Worm (Caenorhabditis elegans) whole organism, L4 larva: ENCODE measurements around the gene rnf-121.

Experiments used
- D1046.2 ChIP-seq: fragments of 200-800 bp; sonication (Bioruptor generic); IDR thresholded peaks from 2 replicates; pipeline ENCODE4 v1.3.6; 2022; ENCODE audit warnings: missing genetic modification characterization, missing compliant biosample characterization
- F10B5.3 ChIP-seq: sonication (generic microtip); optimal IDR thresholded peaks from 2 replicates; lab custom pipeline; 2016; ENCODE audit warnings: mild to moderate bottlenecking, missing genetic modification characterization, missing compliant biosample characterization
- F26F4.8 ChIP-seq: fragments of 200-800 bp; sonication (Bioruptor generic); conservative IDR thresholded peaks from 2 replicates; pipeline ENCODE4 v1.3.6; 2022; ENCODE audit warnings: missing genetic modification characterization, missing compliant biosample characterization
- Y75B8A.6 ChIP-seq: fragments of 200-800 bp; sonication (Bioruptor generic); IDR thresholded peaks from 2 replicates; pipeline ENCODE4 v1.3.6; 2022; ENCODE audit warnings: missing genetic modification reagents, missing genetic modification characterization, missing compliant biosample characterization
- ZK337.2 ChIP-seq: fragments of 200-800 bp; sonication (Bioruptor generic); IDR thresholded peaks from 2 replicates; pipeline ENCODE4 v1.3.6; 2022; ENCODE audit warnings: missing genetic modification reagents, missing genetic modification characterization, missing compliant biosample characterization
- ZK546.5 ChIP-seq, 2 experiments: sonication (generic microtip); optimal IDR thresholded peaks; 2 replicates each; lab custom pipeline; 2017; ENCODE audit warnings: missing biosample characterization in 2 of 2, missing genetic modification characterization in 2 of 2
- aha-1 ChIP-seq: fragments of 150-350 bp; peaks from one replicate; lab custom pipeline; 2014; ENCODE audit warnings: missing biosample characterization, missing genetic modification characterization
- arid-1 ChIP-seq: fragments of 200-800 bp; sonication (Bioruptor generic); conservative IDR thresholded peaks from 2 replicates; pipeline ENCODE4 v1.3.6; 2022; ENCODE audit warnings: missing genetic modification reagents, missing genetic modification characterization, missing compliant biosample characterization
- ceh-28 ChIP-seq: fragments of 150-350 bp; optimal IDR thresholded peaks from 2 replicates; lab custom pipeline; 2014; ENCODE audit warnings: missing biosample characterization, missing genetic modification reagents, missing genetic modification characterization
- ceh-32 ChIP-seq: sonication (generic microtip); optimal IDR thresholded peaks from 2 replicates; lab custom pipeline; 2016; ENCODE audit warnings: mild to moderate bottlenecking, missing genetic modification characterization, missing compliant biosample characterization; ENCODE audit not compliant: poor library complexity
- ceh-44 ChIP-seq: fragments of 200-800 bp; sonication (Bioruptor generic); IDR thresholded peaks from 2 replicates; pipeline ENCODE4 v1.3.6; 2022; ENCODE audit warnings: missing genetic modification reagents, missing genetic modification characterization, missing compliant biosample characterization
- ceh-82 ChIP-seq: sonication (generic microtip); optimal IDR thresholded peaks from 2 replicates; lab custom pipeline; 2017; ENCODE audit warnings: missing biosample characterization, missing genetic modification characterization
- ces-1 ChIP-seq: fragments of 150-350 bp; sonication (generic microtip); optimal IDR thresholded peaks from 4 replicates; lab custom pipeline; 2014; ENCODE audit warnings: missing biosample characterization, missing genetic modification reagents, missing genetic modification characterization
- cey-2 ChIP-seq: sonication (generic microtip); optimal IDR thresholded peaks from 3 replicates; lab custom pipeline; 2017; ENCODE audit warnings: missing genetic modification characterization, mild to moderate bottlenecking, missing compliant biosample characterization, antibody characterized with exemption, borderline replicate concordance; ENCODE audit not compliant: insufficient read depth
- daf-12 ChIP-seq: fragments of 150-350 bp; optimal IDR thresholded peaks from 2 replicates; lab custom pipeline; 2014; ENCODE audit warnings: missing biosample characterization, missing genetic modification reagents, missing genetic modification characterization
- daf-16 ChIP-seq, 3 experiments: sonication (generic microtip); optimal IDR thresholded peaks; 2 replicates each; lab custom pipeline; 2016 to 2017; ENCODE audit warnings: missing genetic modification characterization in 3 of 3, missing genetic modification reagents in 3 of 3, mild to moderate bottlenecking in 2 of 3, missing compliant biosample characterization in 2 of 3, missing biosample characterization in 1 of 3, moderate library complexity in 1 of 3
- daf-19 ChIP-seq: fragments of 200-800 bp; sonication (Bioruptor generic); conservative IDR thresholded peaks from 2 replicates; pipeline ENCODE4 v1.3.6; 2022; ENCODE audit warnings: missing genetic modification characterization, missing compliant biosample characterization
- daf-8 ChIP-seq: fragments of 200-800 bp; sonication (Bioruptor generic); IDR thresholded peaks from 2 replicates; pipeline ENCODE4 v1.3.6; 2022; ENCODE audit warnings: missing genetic modification characterization, missing compliant biosample characterization
- dve-1 ChIP-seq: sonication (generic microtip); optimal IDR thresholded peaks from 2 replicates; lab custom pipeline; 2017; ENCODE audit warnings: antibody characterized with exemption, mild to moderate bottlenecking, missing genetic modification characterization, missing compliant biosample characterization; ENCODE audit not compliant: insufficient read depth
- egl-27 ChIP-seq: sonication (generic microtip); optimal IDR thresholded peaks from 3 replicates; lab custom pipeline; 2017; ENCODE audit warnings: missing biosample characterization, missing genetic modification reagents, missing genetic modification characterization
- egl-43 ChIP-seq: fragments of 200-800 bp; sonication (Bioruptor generic); IDR thresholded peaks from 2 replicates; pipeline ENCODE4 v1.3.6; 2022; ENCODE audit warnings: missing genetic modification reagents, missing genetic modification characterization, missing compliant biosample characterization
- fkh-10 ChIP-seq: fragments of 150-350 bp; optimal IDR thresholded peaks from 2 replicates; lab custom pipeline; 2014; ENCODE audit warnings: missing biosample characterization, missing genetic modification reagents, missing genetic modification characterization
- hif-1 ChIP-seq, 2 experiments: sonication (generic microtip); optimal IDR thresholded peaks; 2 replicates each; lab custom pipeline; 2016 to 2017; ENCODE audit warnings: missing compliant biosample characterization in 2 of 2, missing genetic modification characterization in 2 of 2, missing genetic modification reagents in 2 of 2, missing genotype in 2 of 2, mild to moderate bottlenecking in 1 of 2
- hlh-11 ChIP-seq: fragments of 200-800 bp; sonication (Bioruptor generic); optimal IDR thresholded peaks from 2 replicates; lab custom pipeline; 2018; ENCODE audit warnings: mild to moderate bottlenecking, missing genetic modification characterization, missing compliant biosample characterization
- hmg-1.1 ChIP-seq: fragments of 200-800 bp; sonication (Bioruptor generic); IDR thresholded peaks from 2 replicates; pipeline ENCODE4 v1.3.6; 2022; ENCODE audit warnings: missing genetic modification reagents, missing genetic modification characterization, missing compliant biosample characterization
- jun-1 ChIP-seq: fragments of 150-350 bp; optimal IDR thresholded peaks from 2 replicates; lab custom pipeline; 2014; ENCODE audit warnings: missing biosample characterization, missing genetic modification reagents, missing genetic modification characterization
- lin-13 ChIP-seq: fragments of 150-350 bp; optimal IDR thresholded peaks from 2 replicates; lab custom pipeline; 2014; ENCODE audit warnings: missing biosample characterization, missing genetic modification reagents, missing genetic modification characterization
- lin-15B ChIP-seq: fragments of 150-350 bp; sonication (generic microtip); optimal IDR thresholded peaks from 3 replicates; lab custom pipeline; 2014; ENCODE audit warnings: missing biosample characterization, missing genetic modification characterization
- lin-29 ChIP-seq: fragments of 200-800 bp; sonication (Bioruptor generic); IDR thresholded peaks from 2 replicates; pipeline ENCODE4 v1.3.6; 2022; ENCODE audit warnings: missing genetic modification reagents, missing genetic modification characterization, missing compliant biosample characterization
- lin-39 ChIP-seq: fragments of 150-350 bp; optimal IDR thresholded peaks from 2 replicates; lab custom pipeline; 2014; ENCODE audit warnings: missing biosample characterization, missing genetic modification reagents, missing genetic modification characterization
- lsy-2 ChIP-seq, 2 experiments: fragments of 150-350 bp in 1 of 2; sonication (generic microtip) in 1 of 2; optimal IDR thresholded peaks; 2 replicates each; lab custom pipeline; 2014 to 2017; ENCODE audit warnings: missing biosample characterization in 2 of 2, missing genetic modification characterization in 2 of 2
- madf-9 ChIP-seq: fragments of 200-800 bp; sonication (Bioruptor generic); conservative IDR thresholded peaks from 2 replicates; pipeline ENCODE4 v1.3.6; 2022; ENCODE audit warnings: missing genetic modification reagents, missing genetic modification characterization, missing compliant biosample characterization
- mxl-2 ChIP-seq: fragments of 200-800 bp; sonication (Bioruptor generic); conservative IDR thresholded peaks from 2 replicates; pipeline ENCODE4 v1.3.6; 2022; ENCODE audit warnings: missing genetic modification reagents, missing genetic modification characterization, missing compliant biosample characterization
- nhr-111 ChIP-seq: fragments of 200-800 bp; sonication (Bioruptor generic); optimal IDR thresholded peaks from 2 replicates; lab custom pipeline; 2018; ENCODE audit warnings: mild to moderate bottlenecking, missing genetic modification characterization, missing compliant biosample characterization
- nhr-25 ChIP-seq: sonication (generic microtip); optimal IDR thresholded peaks from 2 replicates; lab custom pipeline; 2017; ENCODE audit warnings: missing genetic modification characterization, mild to moderate bottlenecking, missing compliant biosample characterization, antibody characterized with exemption, moderate library complexity, borderline replicate concordance; ENCODE audit not compliant: insufficient read depth
- nhr-28 ChIP-seq: fragments of 150-350 bp; optimal IDR thresholded peaks from 2 replicates; lab custom pipeline; 2014; ENCODE audit warnings: missing biosample characterization, missing genetic modification characterization
- nhr-41 ChIP-seq: fragments of 200-800 bp; sonication (Bioruptor generic); IDR thresholded peaks from 2 replicates; pipeline ENCODE4 v1.3.6; 2022; ENCODE audit warnings: missing genetic modification reagents, missing genetic modification characterization, missing compliant biosample characterization
- nhr-48 ChIP-seq: sonication (generic microtip); optimal IDR thresholded peaks from 2 replicates; lab custom pipeline; 2016; ENCODE audit warnings: mild to moderate bottlenecking, missing genetic modification characterization, missing compliant biosample characterization
- pha-4 ChIP-seq, 2 experiments: fragments of 150-350 bp in 1 of 2; fragments of 200-800 bp in 1 of 2; sonication (Bioruptor generic) in 1 of 2; IDR thresholded peaks in 1 of 2; optimal IDR thresholded peaks in 1 of 2; 2 replicates each; pipeline versions ENCODE4 v1.3.6 to Lab custom; 2014 to 2022; ENCODE audit warnings: missing genetic modification characterization in 2 of 2, missing genetic modification reagents in 2 of 2, missing biosample characterization in 1 of 2, missing compliant biosample characterization in 1 of 2
- php-3 ChIP-seq: fragments of 200-800 bp; sonication (Bioruptor generic); IDR thresholded peaks from 2 replicates; pipeline ENCODE4 v1.3.6; 2022; ENCODE audit warnings: missing genetic modification reagents, missing genetic modification characterization, missing compliant biosample characterization
- pqm-1 ChIP-seq: sonication (generic microtip); optimal IDR thresholded peaks from 2 replicates; lab custom pipeline; 2017; ENCODE audit warnings: missing biosample characterization, missing genetic modification characterization
- sdz-12 ChIP-seq: fragments of 200-800 bp; sonication (Bioruptor generic); optimal IDR thresholded peaks from 2 replicates; lab custom pipeline; 2018; ENCODE audit warnings: mild to moderate bottlenecking, missing genetic modification characterization, missing compliant biosample characterization
- snpc-4 ChIP-seq: fragments of 150-350 bp; optimal IDR thresholded peaks from 2 replicates; lab custom pipeline; 2014; ENCODE audit warnings: missing biosample characterization, missing genetic modification characterization
- spr-3 ChIP-seq: fragments of 200-800 bp; sonication (Bioruptor generic); optimal IDR thresholded peaks from 2 replicates; lab custom pipeline; 2018; ENCODE audit warnings: mild to moderate bottlenecking, missing genetic modification characterization, missing compliant biosample characterization
- tra-1 ChIP-seq: fragments of 200-800 bp; sonication (Bioruptor generic); IDR thresholded peaks from 2 replicates; pipeline ENCODE4 v1.3.6; 2022; ENCODE audit warnings: missing genetic modification reagents, missing genetic modification characterization, missing compliant biosample characterization
- unc-39 ChIP-seq: sonication (generic microtip); optimal IDR thresholded peaks from 2 replicates; lab custom pipeline; 2017; ENCODE audit warnings: missing biosample characterization, missing genetic modification characterization
- zag-1 ChIP-seq: fragments of 150-350 bp; optimal IDR thresholded peaks from 2 replicates; lab custom pipeline; 2014; ENCODE audit warnings: missing biosample characterization, missing genetic modification characterization
- zfp-2 ChIP-seq: sonication (generic microtip); optimal IDR thresholded peaks from 2 replicates; lab custom pipeline; 2016; ENCODE audit warnings: mild to moderate bottlenecking, missing genetic modification characterization, missing compliant biosample characterization
- zfp-3 ChIP-seq: fragments of 200-800 bp; sonication (Bioruptor generic); conservative IDR thresholded peaks from 2 replicates; pipeline ENCODE4 v1.3.6; 2022; ENCODE audit warnings: missing genetic modification reagents, missing genetic modification characterization, missing compliant biosample characterization
- ztf-11 ChIP-seq: fragments of 150-350 bp; optimal IDR thresholded peaks from 2 replicates; lab custom pipeline; 2014; ENCODE audit warnings: missing biosample characterization, missing genetic modification characterization

Gene rnf-121

DNA sequence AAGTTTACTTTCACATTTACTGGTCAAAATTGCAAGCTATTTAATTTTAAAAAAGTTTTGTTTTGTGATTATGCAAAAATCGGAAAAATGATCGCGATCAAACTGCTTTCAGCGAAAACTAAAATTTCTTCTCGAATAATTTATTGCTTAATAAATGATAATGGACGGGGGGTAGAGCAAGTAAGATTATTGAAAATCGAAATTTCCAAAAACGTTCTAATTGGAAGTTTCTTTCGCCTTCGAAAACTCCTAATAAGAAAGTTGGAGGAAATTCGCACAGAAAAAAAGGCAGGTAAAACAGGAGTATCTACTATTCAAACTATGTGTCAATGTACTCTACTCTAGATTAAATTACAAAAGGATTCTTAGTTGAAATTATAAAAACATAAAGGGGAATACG is 1.5 kb upstream of the rnf-121 start (continued):
- TF ChIP-seq F10B5.3 (tag; lab: Kevin White, UChicago) = no peak
- no peak for TF ChIP-seq lsy-2 (tag; optimal IDR thresholded peaks at IDR 0.05; lab: Kevin White, UChicago)
- no peak for TF ChIP-seq D1046.2 (GFP tag; lab: Robert Waterston, UW)
- TF ChIP-seq ceh-44 (GFP tag; lab: Robert Waterston, UW) = no peak
- no peak for TF ChIP-seq egl-27
- no peak for TF ChIP-seq hif-1 (tag; optimal IDR thresholded peaks at IDR 0.05; lab: Kevin White, UChicago)
- TF ChIP-seq ceh-28 = no peak
- no peak for TF ChIP-seq ces-1
- TF ChIP-seq hmg-1.1 (GFP tag; lab: Robert Waterston, UW) = no peak
- no peak for TF ChIP-seq F26F4.8 (GFP tag; lab: Robert Waterston, UW)
- TF ChIP-seq unc-39 (tag; lab: Kevin White, UChicago) = no peak
- no peak for TF ChIP-seq nhr-28 (tag; lab: Kevin White, UChicago)
- no peak for TF ChIP-seq zag-1 (tag; lab: Kevin White, UChicago)
- TF ChIP-seq cey-2 (tag; lab: Kevin White, UChicago) = no peak
- TF ChIP-seq ceh-32 = no peak
- TF ChIP-seq lin-29 (GFP tag; lab: Robert Waterston, UW) = no peak
- TF ChIP-seq arid-1 = peak; percentile 45; the same call in 1 of the 2 replicates
- no peak for TF ChIP-seq spr-3 (GFP tag; lab: Kevin White, UChicago)
- TF ChIP-seq daf-12 = no peak
- TF ChIP-seq zfp-2 = no peak
- no peak for TF ChIP-seq ZK546.5 (tag; optimal IDR thresholded peaks at IDR 0.05; lab: Kevin White, UChicago)
- no peak for TF ChIP-seq daf-8 (GFP tag; lab: Robert Waterston, UW)
- no peak for TF ChIP-seq ceh-82 (tag; lab: Kevin White, UChicago)
- no peak for TF ChIP-seq zfp-3 (GFP tag; lab: Robert Waterston, UW)
- TF ChIP-seq nhr-41 (GFP tag; lab: Robert Waterston, UW) = no peak
- TF ChIP-seq php-3 (GFP tag; lab: Robert Waterston, UW) = no peak
- TF ChIP-seq daf-19 (GFP tag; lab: Robert Waterston, UW) = no peak
- no peak for TF ChIP-seq pqm-1 (tag; lab: Kevin White, UChicago)
- no peak for TF ChIP-seq lin-15B
- no peak for TF ChIP-seq lin-39
- peak; percentile 30; the same call in 1 of the 2 replicates for TF ChIP-seq egl-43 (GFP tag; lab: Robert Waterston, UW)
- TF ChIP-seq mxl-2 (GFP tag; lab: Robert Waterston, UW) = no peak
- peak in 1 of 2 experiments; percentile 36 for TF ChIP-seq daf-16 (GFP tag; optimal IDR thresholded peaks at IDR 0.05; lab: Kevin White, UChicago)
- TF ChIP-seq daf-16 (tag; optimal IDR thresholded peaks at IDR 0.05; lab: Kevin White, UChicago) = no peak
- no peak for TF ChIP-seq aha-1
- no peak for TF ChIP-seq snpc-4
- no peak for TF ChIP-seq fkh-10
- TF ChIP-seq ZK337.2 (GFP tag; lab: Robert Waterston, UW) = no peak
- TF ChIP-seq jun-1 (tag; lab: Kevin White, UChicago) = no peak
- TF ChIP-seq hlh-11 = no peak
- TF ChIP-seq sdz-12 (GFP tag; lab: Kevin White, UChicago) = no peak
- no peak for TF ChIP-seq nhr-48 (tag; lab: Kevin White, UChicago)
- no peak for TF ChIP-seq Y75B8A.6
- TF ChIP-seq tra-1 = no peak
- TF ChIP-seq ztf-11 = no peak
- no peak for TF ChIP-seq lin-13
- TF ChIP-seq madf-9 (GFP tag; lab: Robert Waterston, UW) = no peak
- no peak for TF ChIP-seq nhr-111 (GFP tag; lab: Kevin White, UChicago)
- no peak for TF ChIP-seq nhr-25 (tag; lab: Kevin White, UChicago)
- TF ChIP-seq dve-1 (tag; lab: Kevin White, UChicago) = no peak
- TF ChIP-seq pha-4 (GFP tag; IDR thresholded peaks at IDR 0.05; lab: Robert Waterston, UW) = 0 out of 2 replicates have a peak, but pooled peaks have one; percentile 56
- no peak for TF ChIP-seq pha-4 (tag; optimal IDR thresholded peaks at IDR 0.05; lab: Kevin White, UChicago)
